Fruit fly (Drosophila melanogaster): ENCODE results near the gene Clp.

Gene Clp

DNA sequence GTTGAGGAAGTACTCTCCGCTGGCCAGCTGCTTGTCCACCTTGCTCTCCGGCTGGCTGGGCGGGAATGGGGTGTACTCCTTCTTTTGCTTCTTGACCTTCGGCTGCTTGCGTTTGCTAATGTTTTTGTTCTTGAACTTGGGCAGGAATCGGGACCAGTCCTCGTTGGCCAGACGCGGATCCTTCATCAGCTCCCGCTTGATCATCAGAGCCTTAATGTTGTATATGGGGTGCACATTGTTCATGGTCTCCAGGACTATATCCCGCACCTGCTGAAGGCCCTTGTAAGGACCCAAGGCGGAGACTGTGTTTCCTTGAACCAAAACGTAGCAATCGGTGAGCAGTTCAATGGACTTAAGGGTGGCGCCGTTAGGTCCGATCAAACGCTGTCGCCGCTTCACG lies 49.2 kb downstream of the Clp start:
- TF ChIP-seq CG17806 (tag; optimal IDR thresholded peaks at IDR 0.05) (no peak), CG14655 (GFP tag; optimal IDR thresholded peaks at IDR 0.05) (no peak), CG12605 (GFP tag; IDR thresholded peaks at IDR 0.05) (no peak), CG34367 (tag; optimal IDR thresholded peaks at IDR 0.05) (no peak), D1 (tag; optimal IDR thresholded peaks at IDR 0.05) (no peak), CG10348 (GFP tag; IDR thresholded peaks at IDR 0.05) (no peak), CG32121 (GFP tag; IDR thresholded peaks at IDR 0.05) (no peak), fd96Ca (GFP tag; IDR thresholded peaks at IDR 0.05) (no peak), EcR (GFP tag; optimal IDR thresholded peaks at IDR 0.05) (no peak)

DNA sequence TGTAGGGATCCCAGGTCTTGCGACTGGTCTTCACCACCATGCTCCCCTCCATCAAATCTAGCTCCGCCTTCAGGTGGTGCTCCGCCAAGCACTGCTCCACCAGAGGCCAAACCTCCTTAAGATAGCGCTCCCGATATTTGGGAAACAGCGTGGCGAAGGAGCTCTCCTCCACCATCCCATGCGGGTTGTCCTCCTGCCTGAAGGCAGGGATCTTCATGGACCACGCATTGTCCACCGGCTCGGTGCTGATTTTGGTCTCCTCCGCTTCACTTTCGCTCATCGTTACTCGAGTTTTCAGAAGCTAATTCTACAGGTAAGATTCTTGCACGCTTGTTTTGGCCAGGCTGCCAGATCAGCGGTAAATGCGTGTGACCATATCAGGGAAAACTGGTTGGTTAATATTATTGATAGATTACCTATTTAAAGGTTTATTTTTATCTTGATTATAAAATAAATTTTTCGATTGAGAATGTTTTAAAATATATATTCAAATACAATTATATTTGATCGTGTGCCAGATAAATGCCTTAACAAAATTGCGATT lies 49.8 kb downstream of the Clp start, which contains the start of gene dbe:
Gene dbe, minus strand, starts transcription at position 361 of the 544 bp plus-strand sequence.
- TF ChIP-seq rn (GFP tag; IDR thresholded peaks at IDR 0.05): no peak
- no peak for TF ChIP-seq CG9948 (tag; optimal IDR thresholded peaks at IDR 0.05)
- no peak for TF ChIP-seq CG14655 (GFP tag; optimal IDR thresholded peaks at IDR 0.05)
- TF ChIP-seq Pif1A (GFP tag; optimal IDR thresholded peaks at IDR 0.05): no peak
- TF ChIP-seq gl (tag; optimal IDR thresholded peaks at IDR 0.05): no peak
- no peak for TF ChIP-seq D1 (tag; optimal IDR thresholded peaks at IDR 0.05)
- TF ChIP-seq CG13204 (GFP tag; optimal IDR thresholded peaks at IDR 0.05): no peak
- no peak for TF ChIP-seq CG4496 (GFP tag; IDR thresholded peaks at IDR 0.05)
- no peak for TF ChIP-seq fd96Ca (GFP tag; IDR thresholded peaks at IDR 0.05)
- no peak for TF ChIP-seq CG32121 (GFP tag; IDR thresholded peaks at IDR 0.05)

DNA sequence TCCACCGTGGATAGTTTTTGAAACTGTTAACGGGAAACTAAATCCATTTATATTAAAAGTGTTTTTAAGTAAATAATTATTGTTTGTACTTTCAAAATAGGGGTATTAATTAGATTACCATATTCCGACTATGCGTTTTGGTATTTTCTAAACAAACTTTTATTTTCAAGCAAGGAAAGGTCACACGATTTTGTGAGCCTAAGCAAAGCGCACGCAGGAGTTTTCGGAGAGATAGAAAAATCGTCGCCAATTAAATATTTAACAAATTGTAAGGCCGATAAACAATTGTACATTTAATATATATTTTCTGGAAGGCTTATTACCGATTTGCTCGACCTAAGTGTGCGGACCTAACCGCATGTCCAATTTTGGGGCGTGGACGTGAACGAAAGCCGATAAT lies 50.5 kb downstream of the Clp start, which contains the start of gene PNUTS:
Gene PNUTS, plus strand, starts transcription at position 181 of the 400 bp plus-strand sequence.
- TF ChIP-seq CG12605 (GFP tag; IDR thresholded peaks at IDR 0.05) (no peak), CG34367 (tag; optimal IDR thresholded peaks at IDR 0.05) (no peak), CG4496 (GFP tag; IDR thresholded peaks at IDR 0.05) (no peak), CG17806 (tag; optimal IDR thresholded peaks at IDR 0.05) (no peak), CG10348 (GFP tag; IDR thresholded peaks at IDR 0.05) (no peak), rn (GFP tag; IDR thresholded peaks at IDR 0.05) (no peak), Snoo (tag; optimal IDR thresholded peaks at IDR 0.05) (no peak), CG14655 (GFP tag; optimal IDR thresholded peaks at IDR 0.05) (no peak), Pif1A (GFP tag; optimal IDR thresholded peaks at IDR 0.05) (no peak)

Data from whole organism, pupa.